Worm (Caenorhabditis elegans) whole organism, L4/young adult: ENCODE data around the gene Y54G2A.45.

Experiments used
- W03F9.2 ChIP-seq: fragments of 150-350 bp; optimal IDR thresholded peaks from 2 replicates; lab custom pipeline; 2014; ENCODE audit warnings: missing biosample characterization, missing genetic modification characterization
- dao-5 ChIP-seq: sonication (generic microtip); optimal IDR thresholded peaks from 2 replicates; lab custom pipeline; 2016; ENCODE audit warnings: missing genotype, missing genetic modification characterization, moderate library complexity, missing compliant biosample characterization
- him-1 ChIP-seq: sonication (generic microtip); optimal IDR thresholded peaks from 2 replicates; lab custom pipeline; 2016; ENCODE audit warnings: missing genotype, missing genetic modification reagents, missing genetic modification characterization, missing compliant biosample characterization

DNA sequence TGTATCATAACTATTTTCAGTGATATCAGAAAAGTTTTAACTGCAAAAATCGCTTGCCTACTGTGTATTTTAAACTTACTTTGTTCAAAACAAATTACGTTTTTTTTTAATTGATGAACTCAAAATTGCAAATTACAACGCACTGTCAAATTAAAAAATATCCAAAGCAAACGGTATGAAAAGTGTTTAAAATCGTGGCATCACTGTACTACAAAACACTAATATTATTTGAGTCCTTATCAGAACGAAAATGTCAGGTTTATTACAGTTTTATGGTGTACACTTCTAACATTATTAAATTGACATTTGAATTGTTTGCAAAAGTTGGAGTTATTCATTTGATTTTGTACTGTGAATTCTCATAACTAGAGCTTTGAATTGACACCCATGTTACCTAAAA is 35.6 kb downstream of the Y54G2A.45 start, which contains the start of gene clec-83:
- no peak for TF ChIP-seq W03F9.2 (tag; lab: Kevin White, UChicago)
- no peak for TF ChIP-seq him-1 (tag; lab: Kevin White, UChicago)
- TF ChIP-seq dao-5 (tag; lab: Kevin White, UChicago): no peak
